Worm (Caenorhabditis elegans): ENCODE measurements around the gene F55C9.5.

Gene F55C9.5

ce11 chrV:19293025-19293424 is at the start of gene F55C9.5:
Gene F55C9.5, minus strand, starts transcription at chrV:19293125.
- TF ChIP-seq lin-39 (tag; optimal IDR thresholded peaks at IDR 0.05) (no peak), peb-1 (tag; optimal IDR thresholded peaks at IDR 0.05) (no peak), lsy-2 (tag; optimal IDR thresholded peaks at IDR 0.05) (no peak), alr-1 (tag; optimal IDR thresholded peaks at IDR 0.05) (no peak), sma-3 (GFP tag; optimal IDR thresholded peaks at IDR 0.05) (no peak), R02D3.7 (tag; optimal IDR thresholded peaks at IDR 0.05) (no peak), ceh-82 (tag; optimal IDR thresholded peaks at IDR 0.05) (no peak), ztf-11 (tag; optimal IDR thresholded peaks at IDR 0.05) (no peak), gmeb-1 (tag; optimal IDR thresholded peaks at IDR 0.05) (no peak)

ce11 chrV:19337333-19337732 is 44.4 kb upstream of the F55C9.5 start:
- TF ChIP-seq Y55F3AM.14 (GFP tag; optimal IDR thresholded peaks at IDR 0.05) (no peak), nhr-21 (tag; optimal IDR thresholded peaks at IDR 0.05) (no peak), sem-4 (tag; optimal IDR thresholded peaks at IDR 0.05) (no peak), nhr-25 (tag; optimal IDR thresholded peaks at IDR 0.05) (no peak), skn-1 (tag; optimal IDR thresholded peaks at IDR 0.05) (no peak), nhr-129 (tag; optimal IDR thresholded peaks at IDR 0.05) (no peak), ceh-16 (tag; optimal IDR thresholded peaks at IDR 0.05) (no peak), nhr-11 (tag; optimal IDR thresholded peaks at IDR 0.05) (no peak), mbf-1 (tag; optimal IDR thresholded peaks at IDR 0.05) (no peak), nhr-6 (tag; optimal IDR thresholded peaks at IDR 0.05) (no peak), blmp-1 (tag; optimal IDR thresholded peaks at IDR 0.05; ENCODE audit: insufficient read depth) (no peak), ztf-1 (GFP tag; conservative IDR thresholded peaks at IDR 0.05) (no peak), alr-1 (tag; optimal IDR thresholded peaks at IDR 0.05) (no peak), gmeb-1 (tag; optimal IDR thresholded peaks at IDR 0.05) (no peak), lsy-2 (tag; optimal IDR thresholded peaks at IDR 0.05) (no peak), egl-27 (tag; optimal IDR thresholded peaks at IDR 0.05) (no peak)

ce11 chrV:19329263-19329662 is 36.3 kb upstream of the F55C9.5 start, which contains the start of gene fbxb-65:
Gene fbxb-65, plus strand, starts transcription at chrV:19329563.
- TF ChIP-seq R02D3.7 (tag; optimal IDR thresholded peaks at IDR 0.05) (no peak), ceh-16 (tag; optimal IDR thresholded peaks at IDR 0.05) (no peak), snpc-4 (tag; optimal IDR thresholded peaks at IDR 0.05) (no peak), skn-1 (tag; optimal IDR thresholded peaks at IDR 0.05) (no peak), nhr-77 (tag; optimal IDR thresholded peaks at IDR 0.05) (no peak), ztf-4 (tag; optimal IDR thresholded peaks at IDR 0.05) (no peak), elt-3 (tag; optimal IDR thresholded peaks at IDR 0.05) (no peak), alr-1 (tag; optimal IDR thresholded peaks at IDR 0.05) (no peak), lin-11 (tag; optimal IDR thresholded peaks at IDR 0.05) (no peak), egl-27 (tag; optimal IDR thresholded peaks at IDR 0.05) (no peak), crh-2 (tag; optimal IDR thresholded peaks at IDR 0.05) (no peak)

- TF ChIP-seq peb-1 (tag; optimal IDR thresholded peaks at IDR 0.05): no peak
- no peak for TF ChIP-seq mab-5 (tag; optimal IDR thresholded peaks at IDR 0.05)
- TF ChIP-seq nhr-21 (tag; optimal IDR thresholded peaks at IDR 0.05): no peak
- no peak for TF ChIP-seq ceh-16 (tag; optimal IDR thresholded peaks at IDR 0.05)
- TF ChIP-seq unc-39 (tag; optimal IDR thresholded peaks at IDR 0.05): no peak
- no peak for TF ChIP-seq elt-1 (tag; optimal IDR thresholded peaks at IDR 0.05)
- TF ChIP-seq aly-2 (tag; optimal IDR thresholded peaks at IDR 0.05): no peak
Observed at ce11 chrV:19325436-19325835, 32.5 kb upstream of the F55C9.5 start.

- TF ChIP-seq lin-11 (tag; optimal IDR thresholded peaks at IDR 0.05) (no peak), blmp-1 (tag; optimal IDR thresholded peaks at IDR 0.05; ENCODE audit: insufficient read depth) (no peak), nhr-23 (tag; optimal IDR thresholded peaks at IDR 0.05) (no peak), unc-39 (tag; optimal IDR thresholded peaks at IDR 0.05) (no peak), aly-2 (tag; optimal IDR thresholded peaks at IDR 0.05) (no peak), peb-1 (tag; optimal IDR thresholded peaks at IDR 0.05) (no peak), mab-5 (tag; optimal IDR thresholded peaks at IDR 0.05) (no peak), ztf-4 (tag; optimal IDR thresholded peaks at IDR 0.05) (no peak), nhr-77 (tag; optimal IDR thresholded peaks at IDR 0.05) (no peak), elt-3 (tag; optimal IDR thresholded peaks at IDR 0.05) (no peak)
Observed at ce11 chrV:19322387-19322786, 29.5 kb upstream of the F55C9.5 start, which contains the start of gene C43D7.4. Gene C43D7.4, minus strand, starts transcription at chrV:19322487.

- TF ChIP-seq ztf-1 (GFP tag; conservative IDR thresholded peaks at IDR 0.05) (no peak), F13H6.1 (tag; optimal IDR thresholded peaks at IDR 0.05) (no peak)
Observed at ce11 chrV:19320385-19320784, 27.5 kb upstream of the F55C9.5 start, which contains the start of gene sdz-6. Gene sdz-6, plus strand, starts transcription at chrV:19320613.

Measured in whole organism, L2 larva.